Worm (Caenorhabditis elegans) whole organism, late embryonic: ENCODE results near the gene ogt-1.

ENCODE experiments used
- C08G9.2 ChIP-seq: sonication (generic microtip); optimal IDR thresholded peaks from 2 replicates; lab custom pipeline; 2016; ENCODE audit warnings: mild to moderate bottlenecking, missing genetic modification characterization, moderate library complexity, missing compliant biosample characterization
- F13H6.1 ChIP-seq: sonication (generic microtip); optimal IDR thresholded peaks from 2 replicates; lab custom pipeline; 2016; ENCODE audit warnings: missing genetic modification characterization, missing compliant biosample characterization
- K02D7.2 ChIP-seq: sonication (generic microtip); optimal IDR thresholded peaks from 2 replicates; lab custom pipeline; 2017; ENCODE audit warnings: mild to moderate bottlenecking, missing genetic modification characterization, missing compliant biosample characterization
- T23F11.4 ChIP-seq: fragments of 200-800 bp; sonication (Bioruptor generic); optimal IDR thresholded peaks from 2 replicates; lab custom pipeline; 2018; ENCODE audit warnings: mild to moderate bottlenecking, missing genetic modification characterization, missing compliant biosample characterization
- ahr-1 ChIP-seq: sonication (generic microtip); optimal IDR thresholded peaks from 2 replicates; lab custom pipeline; 2016; ENCODE audit warnings: missing genetic modification characterization, missing compliant biosample characterization
- ceh-14 ChIP-seq: sonication (generic microtip); optimal IDR thresholded peaks from 2 replicates; lab custom pipeline; 2016; ENCODE audit warnings: missing genotype, missing genetic modification characterization, missing compliant biosample characterization
- ceh-18 ChIP-seq: sonication (generic microtip); optimal IDR thresholded peaks from 2 replicates; lab custom pipeline; 2016; ENCODE audit warnings: missing genetic modification characterization, missing compliant biosample characterization
- ceh-22 ChIP-seq: sonication (generic microtip); optimal IDR thresholded peaks from 2 replicates; lab custom pipeline; 2017; ENCODE audit warnings: missing biosample characterization, missing genetic modification characterization
- ceh-24 ChIP-seq: sonication (generic microtip); optimal IDR thresholded peaks from 2 replicates; lab custom pipeline; 2016; ENCODE audit warnings: mild to moderate bottlenecking, missing genetic modification characterization, missing compliant biosample characterization
- ceh-30 ChIP-seq: fragments of 150-350 bp; optimal IDR thresholded peaks from 2 replicates; lab custom pipeline; 2014; ENCODE audit warnings: missing biosample characterization, missing genetic modification characterization
- ceh-31 ChIP-seq: sonication (generic microtip); optimal IDR thresholded peaks from 2 replicates; lab custom pipeline; 2016; ENCODE audit warnings: missing genetic modification characterization, missing compliant biosample characterization
- ceh-45 ChIP-seq: fragments of 200-800 bp; sonication (Bioruptor generic); IDR thresholded peaks from 2 replicates; pipeline ENCODE4 v1.3.6; 2022; ENCODE audit warnings: missing genetic modification reagents, missing genetic modification characterization, missing compliant biosample characterization
- ceh-6 ChIP-seq: fragments of 200-800 bp; sonication (Bioruptor generic); optimal IDR thresholded peaks from 2 replicates; lab custom pipeline; 2018; ENCODE audit warnings: mild to moderate bottlenecking, missing genetic modification characterization, missing compliant biosample characterization
- dve-1 ChIP-seq: sonication (generic microtip); optimal IDR thresholded peaks from 2 replicates; lab custom pipeline; 2017; ENCODE audit warnings: antibody characterized with exemption, mild to moderate bottlenecking, missing genetic modification characterization, missing compliant biosample characterization
- elt-2 ChIP-seq: sonication (generic microtip); optimal IDR thresholded peaks from 2 replicates; lab custom pipeline; 2016; ENCODE audit warnings: missing genetic modification reagents, missing genetic modification characterization, missing compliant biosample characterization
- elt-4 ChIP-seq: sonication (generic microtip); optimal IDR thresholded peaks from 2 replicates; lab custom pipeline; 2016; ENCODE audit warnings: missing genetic modification characterization, missing compliant biosample characterization
- ets-4 ChIP-seq: sonication (generic microtip); optimal IDR thresholded peaks from 2 replicates; lab custom pipeline; 2016; ENCODE audit warnings: missing genetic modification characterization, missing compliant biosample characterization
- fax-1 ChIP-seq: sonication (generic microtip); optimal IDR thresholded peaks from 2 replicates; lab custom pipeline; 2016; ENCODE audit warnings: missing genotype, missing genetic modification characterization, missing compliant biosample characterization
- fkh-6 ChIP-seq: sonication (generic microtip); optimal IDR thresholded peaks from 2 replicates; lab custom pipeline; 2016; ENCODE audit warnings: missing genetic modification characterization, missing compliant biosample characterization
- gmeb-2 ChIP-seq: sonication (generic microtip); optimal IDR thresholded peaks from 2 replicates; lab custom pipeline; 2016; ENCODE audit warnings: missing genetic modification characterization, inconsistent platforms, missing compliant biosample characterization
- hlh-13 ChIP-seq: fragments of 200-800 bp; sonication (Bioruptor generic); optimal IDR thresholded peaks from 2 replicates; lab custom pipeline; 2018; ENCODE audit warnings: mild to moderate bottlenecking, missing genetic modification characterization, missing compliant biosample characterization
- hlh-15 ChIP-seq: sonication (generic microtip); optimal IDR thresholded peaks from 2 replicates; lab custom pipeline; 2016; ENCODE audit warnings: missing genetic modification characterization, missing compliant biosample characterization
- hlh-8 ChIP-seq: sonication (generic microtip); optimal IDR thresholded peaks from 2 replicates; lab custom pipeline; 2016; ENCODE audit warnings: missing genotype, missing genetic modification characterization, missing compliant biosample characterization
- lim-6 ChIP-seq: sonication (generic microtip); optimal IDR thresholded peaks from 2 replicates; lab custom pipeline; 2016; ENCODE audit warnings: missing genetic modification characterization, missing compliant biosample characterization
- nfya-1 ChIP-seq: sonication (generic microtip); optimal IDR thresholded peaks from 2 replicates; lab custom pipeline; 2017; ENCODE audit warnings: missing genetic modification characterization, mild to moderate bottlenecking, missing compliant biosample characterization, antibody characterized with exemption, moderate library complexity
- nhr-11 ChIP-seq: fragments of 150-350 bp; optimal IDR thresholded peaks from 2 replicates; lab custom pipeline; 2014; ENCODE audit warnings: missing biosample characterization, missing genetic modification characterization
- npax-4 ChIP-seq: sonication (generic microtip); optimal IDR thresholded peaks from 2 replicates; lab custom pipeline; 2016; ENCODE audit warnings: missing genetic modification characterization, missing compliant biosample characterization
- pha-2 ChIP-seq: sonication (generic microtip); optimal IDR thresholded peaks from 2 replicates; lab custom pipeline; 2017; ENCODE audit warnings: mild to moderate bottlenecking, missing genetic modification characterization, missing compliant biosample characterization
- pqm-1 ChIP-seq: sonication (generic microtip); optimal IDR thresholded peaks from 2 replicates; lab custom pipeline; 2016; ENCODE audit warnings: missing genetic modification characterization, missing compliant biosample characterization
- sdc-2 ChIP-seq: sonication (generic microtip); optimal IDR thresholded peaks from 2 replicates; lab custom pipeline; 2016; ENCODE audit warnings: missing genotype, missing genetic modification characterization, missing compliant biosample characterization
- sox-2 ChIP-seq: fragments of 200-800 bp; sonication (Bioruptor generic); IDR thresholded peaks from 2 replicates; pipeline ENCODE4 v1.3.6; 2022; ENCODE audit warnings: missing genetic modification reagents, missing genetic modification characterization, missing compliant biosample characterization
- syd-9 ChIP-seq: sonication (generic microtip); optimal IDR thresholded peaks from 2 replicates; lab custom pipeline; 2016; ENCODE audit warnings: mild to moderate bottlenecking, missing genetic modification characterization, moderate library complexity, missing compliant biosample characterization
- tbx-2 ChIP-seq: sonication (generic microtip); optimal IDR thresholded peaks from 2 replicates; lab custom pipeline; 2016; ENCODE audit warnings: missing genetic modification characterization, missing compliant biosample characterization
- ttx-3 ChIP-seq: sonication (generic microtip); optimal IDR thresholded peaks from 2 replicates; lab custom pipeline; 2016; ENCODE audit warnings: missing genetic modification reagents, missing genetic modification characterization, missing compliant biosample characterization
- unc-55 ChIP-seq: sonication (generic microtip); optimal IDR thresholded peaks from 2 replicates; lab custom pipeline; 2017; ENCODE audit warnings: missing biosample characterization, missing genetic modification reagents, missing genetic modification characterization
- unc-86 ChIP-seq: sonication (generic microtip); optimal IDR thresholded peaks from 2 replicates; lab custom pipeline; 2016; ENCODE audit warnings: missing genetic modification characterization, missing compliant biosample characterization

The ogt-1 gene

ce11 chrIII:7179538-7180301 is 26.1 kb upstream of the ogt-1 start, which contains the start of the genes rps-14 and rpl-36 (continued):
- TF ChIP-seq elt-4 (tag; lab: Kevin White, UChicago) (no peak), lim-6 (tag; lab: Kevin White, UChicago) (no peak), C08G9.2 (no peak), unc-55 (GFP tag; lab: Kevin White, UChicago) (no peak), ceh-30 (tag; lab: Kevin White, UChicago) (peak; percentile 14)

ce11 chrIII:7178497-7178896 is 24.9 kb upstream of the ogt-1 start:
- TF ChIP-seq hlh-13 (GFP tag; lab: Kevin White, UChicago) (no peak), K02D7.2 (no peak), ceh-6 (GFP tag; lab: Kevin White, UChicago) (no peak), ceh-45 (GFP tag; lab: Robert Waterston, UW) (no peak), ceh-24 (no peak), ttx-3 (tag; lab: Kevin White, UChicago) (no peak), nhr-11 (tag; lab: Kevin White, UChicago) (no peak), sox-2 (GFP tag; lab: Robert Waterston, UW) (no peak), pqm-1 (tag; lab: Kevin White, UChicago) (no peak), lim-6 (tag; lab: Kevin White, UChicago) (no peak), hlh-15 (tag; lab: Kevin White, UChicago) (no peak), ceh-14 (tag; lab: Kevin White, UChicago) (no peak), ceh-30 (tag; lab: Kevin White, UChicago) (no peak)

ce11 chrIII:7170090-7170489 is 16.5 kb upstream of the ogt-1 start:
- TF ChIP-seq fax-1 (tag; lab: Kevin White, UChicago), result no peak
- no peak for TF ChIP-seq unc-86 (tag; lab: Kevin White, UChicago)
- TF ChIP-seq ceh-31 (tag; lab: Kevin White, UChicago), result no peak
- no peak for TF ChIP-seq fkh-6
- TF ChIP-seq nfya-1 (tag; lab: Kevin White, UChicago), result no peak
- no peak for TF ChIP-seq ceh-18 (tag; lab: Kevin White, UChicago)
- no peak for TF ChIP-seq ceh-22 (tag; lab: Kevin White, UChicago)

ce11 chrIII:7167568-7167937 is 14.0 kb upstream of the ogt-1 start, which contains the start of gene acs-4:
Gene acs-4, plus strand, starts transcription at chrIII:7167838.
- no peak for TF ChIP-seq syd-9 (tag; lab: Kevin White, UChicago)
- TF ChIP-seq tbx-2, result no peak
- no peak for TF ChIP-seq ets-4
- TF ChIP-seq ahr-1 (tag; lab: Kevin White, UChicago), result no peak
- TF ChIP-seq npax-4 (tag; lab: Kevin White, UChicago), result no peak
- TF ChIP-seq ceh-31 (tag; lab: Kevin White, UChicago), result no peak
- TF ChIP-seq pha-2, result no peak
- no peak for TF ChIP-seq F13H6.1
- TF ChIP-seq fax-1 (tag; lab: Kevin White, UChicago), result no peak
- no peak for TF ChIP-seq T23F11.4
- no peak for TF ChIP-seq hlh-15 (tag; lab: Kevin White, UChicago)
- TF ChIP-seq sdc-2 (tag; lab: Kevin White, UChicago), result no peak
- TF ChIP-seq dve-1 (tag; lab: Kevin White, UChicago), result no peak
- TF ChIP-seq nfya-1 (tag; lab: Kevin White, UChicago), result no peak
- TF ChIP-seq gmeb-2, result no peak
- TF ChIP-seq hlh-8 (tag; lab: Kevin White, UChicago), result no peak
- TF ChIP-seq elt-2 (tag; lab: Kevin White, UChicago), result no peak
- TF ChIP-seq C08G9.2, result no peak
